Fruit fly (Drosophila melanogaster): Measurements from ENCODE around the gene CSN8.

Gene CSN8

DNA sequence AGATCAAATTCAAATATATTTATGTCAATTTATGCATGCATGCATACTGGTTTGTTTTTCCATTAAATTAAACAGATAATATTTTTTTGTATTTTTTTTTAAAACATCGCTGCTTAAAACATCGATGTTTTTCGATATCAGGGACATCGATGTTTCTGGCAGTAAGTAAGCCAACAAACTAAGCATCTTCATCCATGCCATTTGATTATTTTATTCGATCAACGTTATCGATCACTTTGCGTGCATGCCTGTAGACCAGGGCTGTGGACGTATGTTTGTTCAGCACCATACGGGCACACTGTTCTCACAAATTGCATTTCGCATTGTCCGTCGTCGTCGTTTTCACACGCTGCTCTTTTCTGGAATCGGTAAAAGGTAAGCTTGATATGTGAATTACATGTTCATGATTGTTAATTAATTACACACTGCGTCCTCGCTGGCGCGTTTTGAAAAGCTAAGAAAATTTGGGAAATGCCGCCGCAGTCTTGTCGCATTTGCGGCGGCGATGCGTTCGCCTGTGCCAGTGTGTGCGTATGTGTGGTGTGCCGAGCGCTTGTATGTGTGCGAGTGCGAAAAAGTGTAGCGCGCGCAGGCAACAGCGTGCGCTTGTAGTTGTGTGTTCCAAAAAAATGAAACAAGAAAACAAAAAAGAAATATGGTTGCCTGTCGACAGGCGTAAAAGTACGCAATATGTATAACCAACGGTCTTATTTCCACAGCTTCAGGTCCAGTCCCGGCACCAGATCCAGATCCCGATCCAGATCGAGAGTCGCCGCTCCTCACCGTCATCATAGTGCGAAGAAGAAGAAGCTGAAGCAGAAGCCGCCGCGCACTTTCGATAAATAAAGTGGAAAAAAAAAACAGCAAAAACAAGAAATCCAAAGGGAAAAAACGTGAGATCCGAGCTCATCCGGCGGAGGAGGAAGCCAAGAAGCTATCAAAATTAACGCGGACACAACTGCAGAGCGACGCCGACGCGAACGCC is 38.9 kb downstream of the CSN8 start, which contains the start of gene emb (continued):
- peak; percentile 67; the same call in 1 of the 2 replicates for TF ChIP-seq CG2129 (GFP tag; IDR thresholded peaks at IDR 0.05; ENCODE audit: partially characterized antibody)
- TF ChIP-seq bcd (GFP tag; optimal IDR thresholded peaks at IDR 0.05): peak; percentile 68
- no peak for TF ChIP-seq CG8765 (GFP tag; IDR thresholded peaks at IDR 0.05)
- no peak for TF ChIP-seq CG6254 (GFP tag; optimal IDR thresholded peaks at IDR 0.05)
- no peak for TF ChIP-seq tap (tag; optimal IDR thresholded peaks at IDR 0.05)
- TF ChIP-seq H15 (GFP tag; IDR thresholded peaks at IDR 0.05): no peak
- no peak for TF ChIP-seq CG10147 (GFP tag; optimal IDR thresholded peaks at IDR 0.05)
- TF ChIP-seq shn (GFP tag; optimal IDR thresholded peaks at IDR 0.05): peak; percentile 46
- no peak for TF ChIP-seq Abd-B (GFP tag; optimal IDR thresholded peaks at IDR 0.05)
- TF ChIP-seq Oaz (GFP tag; IDR thresholded peaks at IDR 0.05): no peak
- TF ChIP-seq CG11456 (GFP tag; IDR thresholded peaks at IDR 0.05): peak; percentile 26; the same call in 2 of the 3 replicates
- TF ChIP-seq CG14014 (GFP tag; IDR thresholded peaks at IDR 0.05): 0 out of 2 replicates have a peak, but pooled peaks have one; percentile 19
- peak; percentile 58 for TF ChIP-seq HLH54F (GFP tag; optimal IDR thresholded peaks at IDR 0.05)
- no peak for TF ChIP-seq CG4282 (GFP tag; optimal IDR thresholded peaks at IDR 0.05)
- no peak for TF ChIP-seq trh (GFP tag; optimal IDR thresholded peaks at IDR 0.05)
- TF ChIP-seq CG10462 (GFP tag; optimal IDR thresholded peaks at IDR 0.05): no peak
- peak; percentile 64 for TF ChIP-seq fu2 (GFP tag; optimal IDR thresholded peaks at IDR 0.05)
- peak; percentile 93 for TF ChIP-seq Med (GFP tag)
- TF ChIP-seq CG15011 (GFP tag; optimal IDR thresholded peaks at IDR 0.05): no peak
- no peak for TF ChIP-seq peb (GFP tag; IDR thresholded peaks at IDR 0.05)
- TF ChIP-seq CG7745 (tag; optimal IDR thresholded peaks at IDR 0.05): no peak
- TF ChIP-seq CG31388 (GFP tag; optimal IDR thresholded peaks at IDR 0.05): no peak
- TF ChIP-seq Doc3 (GFP tag; IDR thresholded peaks at IDR 0.05; ENCODE audit: partially characterized antibody): peak; percentile 92
- TF ChIP-seq grn (GFP tag; optimal IDR thresholded peaks at IDR 0.05): no peak
- TF ChIP-seq Scr (GFP tag; IDR thresholded peaks at IDR 0.05; ENCODE audit: partially characterized antibody): peak; percentile 94
- TF ChIP-seq Sox100B (GFP tag; optimal IDR thresholded peaks at IDR 0.05): no peak
- no peak for TF ChIP-seq CG13296 (GFP tag; optimal IDR thresholded peaks at IDR 0.05)
- peak; percentile 43 for TF ChIP-seq CG4854 (GFP tag; optimal IDR thresholded peaks at IDR 0.05)
- TF ChIP-seq kah (GFP tag; optimal IDR thresholded peaks at IDR 0.05): peak; percentile 27
- TF ChIP-seq CG3726 (GFP tag; IDR thresholded peaks at IDR 0.05): no peak
- TF ChIP-seq dmrt11E (tag; optimal IDR thresholded peaks at IDR 0.05): peak; percentile 48
- TF ChIP-seq CG30431 (GFP tag; optimal IDR thresholded peaks at IDR 0.05): no peak
- TF ChIP-seq pita (GFP tag; optimal IDR thresholded peaks at IDR 0.05): no peak
- TF ChIP-seq sens (GFP tag): peak; percentile 88
- peak; percentile 85 for TF ChIP-seq CG17385 (GFP tag; optimal IDR thresholded peaks at IDR 0.05)
- no peak for TF ChIP-seq da (GFP tag; optimal IDR thresholded peaks at IDR 0.05)
- no peak for TF ChIP-seq B-H1 (GFP tag; IDR thresholded peaks at IDR 0.05)
- no peak for TF ChIP-seq pnt (GFP tag; optimal IDR thresholded peaks at IDR 0.05)
- peak; percentile 58 for TF ChIP-seq jumu (GFP tag; optimal IDR thresholded peaks at IDR 0.05)
- TF ChIP-seq Aef1 (GFP tag; IDR thresholded peaks at IDR 0.05): no peak
- no peak for TF ChIP-seq usp (GFP tag; optimal IDR thresholded peaks at IDR 0.05)
- TF ChIP-seq CG15479 (GFP tag; optimal IDR thresholded peaks at IDR 0.05): no peak
- TF ChIP-seq Kr (GFP tag; optimal IDR thresholded peaks at IDR 0.05): no peak
- TF ChIP-seq CG4404 (GFP tag; IDR thresholded peaks at IDR 0.05): no peak
- TF ChIP-seq seq (GFP tag; IDR thresholded peaks at IDR 0.05): no peak
- no peak for TF ChIP-seq tup (GFP tag; optimal IDR thresholded peaks at IDR 0.05)
- TF ChIP-seq cg (GFP tag; optimal IDR thresholded peaks at IDR 0.05): peak; percentile 99
- TF ChIP-seq Dref (GFP tag; IDR thresholded peaks at IDR 0.05): peak; percentile 99
- TF ChIP-seq Vsx1 (GFP tag; optimal IDR thresholded peaks at IDR 0.05): no peak

All from whole organism, embryonic.